Worm (Caenorhabditis elegans) whole organism, midembryonic: Measurements from ENCODE around the gene fbxb-104.

ENCODE experiments used
- T22C8.4 ChIP-seq: fragments of 200-800 bp; sonication (Bioruptor generic); IDR thresholded peaks from 2 replicates; pipeline ENCODE4 v1.3.6; 2022; ENCODE audit warnings: missing genetic modification characterization, missing compliant biosample characterization
- cog-1 ChIP-seq: sonication (generic microtip); optimal IDR thresholded peaks from 2 replicates; lab custom pipeline; 2016; ENCODE audit warnings: missing genetic modification characterization, missing compliant biosample characterization
- flt-1 ChIP-seq: fragments of 200-800 bp; sonication (Bioruptor generic); IDR thresholded peaks from 2 replicates; pipeline ENCODE4 v1.3.6; 2022; ENCODE audit warnings: missing genetic modification characterization, missing compliant biosample characterization
- klf-2 ChIP-seq: fragments of 200-800 bp; sonication (Bioruptor generic); conservative IDR thresholded peaks from 2 replicates; pipeline ENCODE4 v1.3.6; 2022; ENCODE audit warnings: missing genetic modification reagents, missing genetic modification characterization, missing compliant biosample characterization
- med-1 ChIP-seq: sonication (generic microtip); optimal IDR thresholded peaks from 2 replicates; lab custom pipeline; 2017; ENCODE audit warnings: missing genetic modification characterization, mild to moderate bottlenecking, missing compliant biosample characterization, antibody characterized with exemption, missing genetic modification reagents; ENCODE audit not compliant: insufficient read depth
- ref-1 ChIP-seq: fragments of 200-800 bp; sonication (Bioruptor generic); conservative IDR thresholded peaks from 2 replicates; pipeline ENCODE4 v1.3.6; 2022; ENCODE audit warnings: missing genetic modification reagents, missing genetic modification characterization, missing compliant biosample characterization
- tab-1 ChIP-seq: fragments of 200-800 bp; sonication (Bioruptor generic); IDR thresholded peaks from 2 replicates; pipeline ENCODE4 v1.3.6; 2022; ENCODE audit warnings: missing genetic modification characterization, missing compliant biosample characterization
- ztf-23 ChIP-seq: fragments of 200-800 bp; sonication (Bioruptor generic); IDR thresholded peaks from 2 replicates; pipeline ENCODE4 v1.3.6; 2022; ENCODE audit warnings: missing genetic modification reagents, missing genetic modification characterization, missing compliant biosample characterization
- ztf-29 ChIP-seq: fragments of 200-800 bp; sonication (Bioruptor generic); IDR thresholded peaks from 2 replicates; pipeline ENCODE4 v1.3.6; 2022; ENCODE audit warnings: missing genetic modification reagents, missing genetic modification characterization, missing compliant biosample characterization

The fbxb-104 gene

DNA sequence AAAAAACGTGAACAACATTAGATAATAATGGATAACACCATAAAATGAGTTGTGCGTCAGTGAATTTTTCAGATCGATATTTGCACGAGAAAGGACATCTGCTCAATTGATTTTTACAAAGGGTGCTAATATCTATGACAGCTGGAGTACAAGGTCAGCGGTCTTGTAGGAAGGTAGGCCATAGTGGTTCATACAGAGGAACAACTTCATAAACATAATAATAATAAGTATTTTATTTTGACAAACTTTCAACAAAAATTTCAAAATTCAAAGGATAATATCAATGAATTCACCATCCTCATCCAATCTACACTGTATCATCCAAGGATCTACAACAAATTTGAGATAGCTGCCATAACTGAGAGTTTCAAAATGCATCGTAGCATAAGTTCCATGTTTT lies at the start of gene fbxb-104:
fbxb-104 (minus strand) TSS at position 101 of the 400 bp plus-strand sequence.
- TF ChIP-seq ref-1 (GFP tag; lab: Robert Waterston, UW), result no peak
- TF ChIP-seq T22C8.4 (GFP tag; lab: Robert Waterston, UW), result no peak
- TF ChIP-seq tab-1 (GFP tag; lab: Robert Waterston, UW), result no peak
- no peak for TF ChIP-seq ztf-29 (GFP tag; lab: Robert Waterston, UW)
- TF ChIP-seq cog-1 (tag; lab: Kevin White, UChicago), result no peak
- TF ChIP-seq flt-1 (GFP tag; lab: Robert Waterston, UW), result no peak
- TF ChIP-seq ztf-23, result no peak
- no peak for TF ChIP-seq klf-2
- TF ChIP-seq med-1 (GFP tag; lab: Kevin White, UChicago), result no peak

DNA sequence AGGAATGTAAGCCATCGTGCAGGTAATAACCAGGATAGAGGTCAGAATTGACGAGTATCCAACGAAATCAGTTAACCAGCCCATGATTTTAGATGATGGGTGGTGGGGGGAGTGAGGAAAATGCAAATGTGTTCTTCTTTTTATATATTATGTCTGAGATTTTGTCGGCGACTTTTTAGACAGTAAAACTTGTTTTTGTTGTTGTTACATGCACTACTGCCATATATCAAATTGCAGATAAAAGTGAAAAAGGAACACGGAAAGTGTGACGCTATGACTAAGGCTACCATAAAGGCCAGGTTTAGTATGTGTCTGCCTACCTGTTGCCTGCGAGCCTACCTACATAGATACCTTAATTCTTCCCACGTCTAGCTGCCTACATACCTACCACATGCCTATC lies 47.0 kb upstream of the fbxb-104 start, which contains the start of gene col-72:
col-72 (minus strand) TSS at position 101 of the 400 bp plus-strand sequence.
- TF ChIP-seq tab-1 (GFP tag; lab: Robert Waterston, UW) (no peak), cog-1 (tag; lab: Kevin White, UChicago) (no peak), ztf-23 (no peak), T22C8.4 (GFP tag; lab: Robert Waterston, UW) (no peak), klf-2 (no peak), ref-1 (GFP tag; lab: Robert Waterston, UW) (no peak), med-1 (GFP tag; lab: Kevin White, UChicago) (no peak), ztf-29 (GFP tag; lab: Robert Waterston, UW) (no peak), flt-1 (GFP tag; lab: Robert Waterston, UW) (no peak)

DNA sequence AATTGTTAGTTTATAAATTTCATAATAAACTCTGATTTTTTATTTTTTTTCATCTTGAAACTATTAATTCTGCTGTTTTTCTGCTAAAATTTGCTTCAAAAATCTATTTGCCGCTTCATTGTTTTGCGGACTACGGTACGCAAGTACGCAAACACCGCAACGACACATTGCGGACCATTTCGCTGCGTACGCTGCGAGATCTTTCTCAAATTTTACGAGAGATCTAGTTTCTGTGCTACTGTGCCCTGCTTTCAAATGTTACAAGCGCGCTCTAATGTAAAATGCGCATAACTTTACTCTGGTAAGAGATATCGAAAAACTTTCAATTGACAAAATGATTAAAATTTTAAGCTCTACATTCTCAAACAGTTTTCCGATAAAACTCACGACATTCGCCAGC lies 46.5 kb upstream of the fbxb-104 start:
- peak; percentile 74 for TF ChIP-seq flt-1 (GFP tag; lab: Robert Waterston, UW)

DNA sequence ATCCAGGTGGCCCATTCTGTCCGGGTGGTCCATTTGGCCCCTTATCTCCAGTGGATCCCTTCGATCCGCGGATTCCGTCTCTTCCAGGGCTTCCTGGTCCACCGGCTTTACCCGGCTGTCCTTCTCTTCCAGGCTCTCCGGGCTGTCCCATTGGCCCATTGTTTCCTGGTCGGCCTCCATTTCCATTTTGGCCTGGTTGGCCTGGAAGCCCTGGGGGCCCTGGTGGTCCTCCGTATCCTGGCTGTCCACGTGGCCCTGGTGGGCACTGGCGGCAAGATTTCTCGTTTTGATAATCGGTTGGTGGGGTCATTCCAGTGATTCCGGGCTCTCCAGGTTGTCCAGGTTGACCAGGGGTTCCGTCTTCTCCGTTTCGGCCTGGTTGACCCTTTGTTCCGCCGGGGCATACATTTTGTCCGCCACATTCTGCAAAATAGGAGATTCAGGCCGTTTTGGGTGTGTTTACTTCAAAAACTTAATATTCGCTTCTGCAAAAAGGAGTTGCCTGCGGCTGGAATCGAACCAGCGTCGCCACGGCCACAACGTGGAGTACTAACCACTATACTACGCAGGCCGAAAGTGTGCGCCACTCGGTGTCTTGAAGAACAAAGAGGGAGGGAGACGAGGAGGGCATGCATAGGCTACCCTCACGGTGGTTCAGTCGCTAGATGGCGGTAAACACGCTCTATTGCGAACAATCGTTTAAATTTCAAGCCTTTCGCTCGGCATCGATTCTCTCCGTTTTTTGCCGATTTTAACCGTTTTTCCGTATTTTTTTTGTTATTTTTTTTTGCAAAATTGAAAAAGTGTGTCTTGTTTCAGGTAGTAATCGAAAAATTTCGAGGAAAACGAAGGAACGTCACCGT lies 44.1 kb upstream of the fbxb-104 start, which contains the start of gene W09G10.9:
W09G10.9 (plus strand) TSS at position 813 of the 863 bp plus-strand sequence.
- TF ChIP-seq flt-1 (GFP tag; lab: Robert Waterston, UW) (peak; percentile 95), cog-1 (tag; lab: Kevin White, UChicago) (peak; percentile 4), ztf-29 (GFP tag; lab: Robert Waterston, UW) (peak; percentile 87), T22C8.4 (GFP tag; lab: Robert Waterston, UW) (peak; percentile 92), med-1 (GFP tag; lab: Kevin White, UChicago) (peak; percentile 43), ztf-23 (peak; percentile 93), ref-1 (GFP tag; lab: Robert Waterston, UW) (peak; percentile 89), klf-2 (peak; percentile 91), tab-1 (GFP tag; lab: Robert Waterston, UW) (peak; percentile 96)

DNA sequence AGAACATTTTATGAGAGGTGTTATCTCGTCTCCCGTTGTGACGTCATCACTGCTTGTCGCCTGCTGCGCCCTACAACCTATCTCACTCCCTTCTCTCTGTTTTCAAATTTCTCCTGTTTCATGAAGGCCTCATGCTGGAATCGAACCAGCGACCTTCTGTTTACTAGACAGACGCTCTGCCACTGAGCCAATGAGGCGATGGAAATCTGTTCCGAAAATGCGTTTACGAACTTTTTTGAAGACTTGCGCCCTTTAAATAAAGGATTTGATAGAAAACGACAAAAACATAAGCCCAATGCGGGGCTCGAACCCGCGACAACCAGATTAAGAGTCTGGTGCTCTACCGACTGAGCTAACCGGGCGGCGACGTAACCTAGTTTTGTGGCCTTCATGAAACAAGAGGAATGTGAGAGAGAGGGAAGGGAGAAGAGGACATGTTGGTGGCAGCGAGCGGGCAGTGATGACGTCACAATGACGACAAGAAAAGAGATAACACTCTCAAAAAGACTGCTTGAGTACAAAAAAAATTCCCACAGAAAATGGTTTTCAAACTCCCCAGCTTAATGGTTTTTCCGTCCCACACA lies 42.0 kb upstream of the fbxb-104 start, which contains the start of gene clec-126:
clec-126 (plus strand) TSS at position 534 of the 584 bp plus-strand sequence.
- TF ChIP-seq ztf-29 (GFP tag; lab: Robert Waterston, UW) (peak; percentile 86; the same call in 1 of the 2 replicates), cog-1 (tag; lab: Kevin White, UChicago) (peak; percentile 87), T22C8.4 (GFP tag; lab: Robert Waterston, UW) (peak; percentile 88), ref-1 (GFP tag; lab: Robert Waterston, UW) (peak; percentile 81), flt-1 (GFP tag; lab: Robert Waterston, UW) (peak; percentile 93), tab-1 (GFP tag; lab: Robert Waterston, UW) (peak; percentile 89), klf-2 (peak; percentile 84), ztf-23 (peak; percentile 87; the same call in 1 of the 2 replicates), med-1 (GFP tag; lab: Kevin White, UChicago) (peak; percentile 62)

DNA sequence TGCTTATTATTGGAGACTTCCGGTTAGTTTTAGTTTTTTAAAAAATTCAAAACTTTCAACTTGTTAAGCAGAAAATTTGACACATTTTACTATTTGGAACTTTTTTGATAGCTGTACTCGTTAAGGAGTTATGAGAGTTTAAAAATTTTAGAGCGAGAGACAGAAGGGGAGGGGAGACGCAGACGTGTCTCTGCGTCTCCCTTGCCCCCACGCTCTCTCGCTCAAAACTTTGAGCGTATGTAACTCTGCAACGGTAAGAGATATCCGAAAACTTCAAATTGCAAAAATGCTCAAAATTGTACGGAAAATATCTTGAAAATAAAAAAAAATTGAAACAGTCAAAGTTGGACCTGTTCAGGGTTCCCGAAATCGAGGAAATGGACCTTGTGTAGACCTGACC lies 39.1 kb upstream of the fbxb-104 start:
- TF ChIP-seq ztf-29 (GFP tag; lab: Robert Waterston, UW) (no peak), T22C8.4 (GFP tag; lab: Robert Waterston, UW) (no peak), ztf-23 (no peak), cog-1 (tag; lab: Kevin White, UChicago) (no peak), ref-1 (GFP tag; lab: Robert Waterston, UW) (no peak), klf-2 (no peak), med-1 (GFP tag; lab: Kevin White, UChicago) (no peak), tab-1 (GFP tag; lab: Robert Waterston, UW) (no peak), flt-1 (GFP tag; lab: Robert Waterston, UW) (no peak)

DNA sequence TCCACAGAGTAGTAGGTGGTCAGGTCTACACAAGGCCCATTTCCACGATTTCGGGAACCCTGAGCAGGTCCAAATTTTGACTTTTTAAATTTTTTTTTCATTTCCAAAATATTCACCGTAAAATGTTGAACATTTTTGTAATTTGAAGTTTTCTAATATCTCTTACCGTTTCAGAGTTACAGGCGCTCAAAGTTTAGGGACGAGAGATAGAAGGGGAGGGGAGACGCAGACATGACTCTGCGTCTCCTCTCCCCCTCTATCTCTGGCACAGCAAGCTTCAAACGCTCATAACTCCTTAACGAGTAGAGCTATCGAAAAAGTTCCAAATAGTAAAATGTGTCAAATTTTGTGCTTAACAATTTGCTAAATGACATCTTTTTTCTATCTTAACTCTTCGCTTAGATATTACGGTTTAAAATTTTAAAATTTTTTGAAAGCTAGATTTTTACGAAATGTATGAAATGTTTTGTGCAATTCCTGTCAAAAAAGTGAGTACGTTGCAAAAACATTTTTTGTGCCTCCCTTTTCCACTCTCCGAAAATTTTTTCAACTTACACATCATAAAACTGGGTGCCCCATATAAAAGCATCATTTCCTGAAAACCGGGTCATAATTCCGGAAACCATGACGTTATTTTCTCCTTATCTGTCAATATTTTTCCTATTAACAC lies 38.4 kb upstream of the fbxb-104 start, which contains the start of the genes Y49F6B.14 and clec-125:
Y49F6B.14 (minus strand) TSS at position 101 of the 670 bp plus-strand sequence.
clec-125 (plus strand) TSS at position 620 of the 670 bp plus-strand sequence.
- TF ChIP-seq T22C8.4 (GFP tag; lab: Robert Waterston, UW) (no peak), ztf-23 (no peak), ztf-29 (GFP tag; lab: Robert Waterston, UW) (no peak), ref-1 (GFP tag; lab: Robert Waterston, UW) (no peak), cog-1 (tag; lab: Kevin White, UChicago) (no peak), med-1 (GFP tag; lab: Kevin White, UChicago) (no peak), klf-2 (no peak), tab-1 (GFP tag; lab: Robert Waterston, UW) (no peak), flt-1 (GFP tag; lab: Robert Waterston, UW) (no peak)

DNA sequence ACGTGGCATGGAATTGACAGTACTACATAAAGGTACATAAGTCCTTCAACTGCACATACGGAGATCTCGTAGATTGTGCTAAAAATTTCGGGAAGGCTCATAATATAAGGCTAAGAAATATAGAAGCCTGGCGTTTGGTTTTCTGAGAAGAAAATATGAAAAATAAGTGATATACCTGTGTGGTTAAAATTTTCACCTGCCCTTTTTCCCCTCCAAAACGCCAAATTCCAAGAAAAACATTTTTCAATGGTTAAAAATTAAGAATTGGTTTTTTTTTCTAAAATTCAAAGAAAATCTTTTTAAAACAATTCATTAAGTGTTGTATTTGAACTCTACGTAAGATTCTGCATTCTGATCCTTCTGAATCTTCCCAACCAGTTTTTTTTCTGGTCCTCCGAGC lies 37.6 kb upstream of the fbxb-104 start, which contains the start of gene srz-5:
srz-5 (minus strand) TSS at position 101 of the 400 bp plus-strand sequence.
- TF ChIP-seq klf-2, result no peak
